Fruit fly (Drosophila melanogaster): ENCODE data around the gene dysf.

dysf gene

DNA sequence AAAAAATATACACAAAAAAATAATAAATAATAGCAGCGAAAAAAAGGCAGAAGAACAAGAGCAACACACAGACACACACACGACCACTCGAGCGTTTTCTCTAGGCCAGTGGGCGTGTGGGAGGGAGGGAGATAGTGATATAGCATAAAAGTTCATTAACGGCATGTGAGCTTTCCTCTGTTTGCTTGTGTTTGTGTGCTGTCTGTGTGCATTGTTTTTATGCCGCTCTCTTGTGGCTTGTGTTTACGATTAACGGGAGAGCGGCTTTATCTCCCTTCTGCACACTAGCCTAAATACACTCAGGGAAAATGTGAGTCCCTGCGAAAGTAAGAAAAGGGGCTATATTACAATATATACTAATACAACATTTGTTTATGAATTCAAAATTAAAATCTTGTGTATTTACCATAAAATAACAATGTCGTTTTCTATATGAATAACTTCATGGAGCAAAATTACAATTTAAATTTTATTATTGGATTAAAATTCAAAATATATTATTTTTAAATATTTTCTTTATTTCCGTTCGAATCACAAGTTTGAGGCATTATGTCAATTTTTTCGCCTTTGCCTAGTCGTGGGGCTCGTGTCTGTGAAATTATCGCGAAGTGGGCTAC lies 19.1 kb upstream of the dysf start (continued):
- no peak for TF ChIP-seq fd85E (GFP tag; optimal IDR thresholded peaks at IDR 0.05)
- no peak for TF ChIP-seq CG10669 (GFP tag; optimal IDR thresholded peaks at IDR 0.05)
- TF ChIP-seq CG4318 (GFP tag; optimal IDR thresholded peaks at IDR 0.05), result peak; percentile 26
- TF ChIP-seq Lpt (GFP tag; optimal IDR thresholded peaks at IDR 0.05), result no peak
- TF ChIP-seq dac (GFP tag; optimal IDR thresholded peaks at IDR 0.05), result no peak
- no peak for TF ChIP-seq Sox102F (GFP tag; optimal IDR thresholded peaks at IDR 0.05)
- TF ChIP-seq Smox (GFP tag; optimal IDR thresholded peaks at IDR 0.05), result no peak
- peak; percentile 8 for TF ChIP-seq CG3919 (GFP tag; optimal IDR thresholded peaks at IDR 0.05)
- no peak for TF ChIP-seq CG11902 (GFP tag; optimal IDR thresholded peaks at IDR 0.05)
- TF ChIP-seq CG3032 (tag; optimal IDR thresholded peaks at IDR 0.05), result peak; percentile 28
- peak; percentile 23 for TF ChIP-seq Eip78C (GFP tag)
- no peak for TF ChIP-seq lz (GFP tag; optimal IDR thresholded peaks at IDR 0.05)
- TF ChIP-seq CG10631 (GFP tag; optimal IDR thresholded peaks at IDR 0.05), result no peak
- no peak for TF ChIP-seq Blimp-1 (GFP tag; optimal IDR thresholded peaks at IDR 0.05)
- TF ChIP-seq CG8632 (GFP tag; optimal IDR thresholded peaks at IDR 0.05), result no peak
- TF ChIP-seq CG11762 (GFP tag; optimal IDR thresholded peaks at IDR 0.05; ENCODE audit: insufficient read depth), result no peak
- TF ChIP-seq fd59A (GFP tag; optimal IDR thresholded peaks at IDR 0.05), result no peak
- TF ChIP-seq Ets96B (tag; optimal IDR thresholded peaks at IDR 0.05), result peak; percentile 29
- peak; percentile 22 for TF ChIP-seq CG1621 (tag; optimal IDR thresholded peaks at IDR 0.05)
- TF ChIP-seq fkh (GFP tag; optimal IDR thresholded peaks at IDR 0.05), result peak; percentile 40
- no peak for TF ChIP-seq Ets21C (GFP tag; optimal IDR thresholded peaks at IDR 0.05)
- TF ChIP-seq Sox14 (GFP tag; optimal IDR thresholded peaks at IDR 0.05), result peak; percentile 25
- TF ChIP-seq CG7368 (GFP tag; optimal IDR thresholded peaks at IDR 0.05), result no peak
- no peak for TF ChIP-seq Eip93F (GFP tag; optimal IDR thresholded peaks at IDR 0.05)
- TF ChIP-seq eg (GFP tag; IDR thresholded peaks at IDR 0.05), result peak; percentile 60
- no peak for TF ChIP-seq pdm3 (GFP tag; optimal IDR thresholded peaks at IDR 0.05)
- TF ChIP-seq CG31627 (GFP tag; optimal IDR thresholded peaks at IDR 0.05), result no peak
- TF ChIP-seq net (GFP tag; optimal IDR thresholded peaks at IDR 0.05), result no peak
- no peak for TF ChIP-seq CG6792 (GFP tag; optimal IDR thresholded peaks at IDR 0.05)
- TF ChIP-seq CG16779 (tag; optimal IDR thresholded peaks at IDR 0.05), result peak; percentile 49
- TF ChIP-seq Hr39 (GFP tag; optimal IDR thresholded peaks at IDR 0.05), result no peak
- peak; percentile 38 for TF ChIP-seq CG11294 (GFP tag; IDR thresholded peaks at IDR 0.05)

DNA sequence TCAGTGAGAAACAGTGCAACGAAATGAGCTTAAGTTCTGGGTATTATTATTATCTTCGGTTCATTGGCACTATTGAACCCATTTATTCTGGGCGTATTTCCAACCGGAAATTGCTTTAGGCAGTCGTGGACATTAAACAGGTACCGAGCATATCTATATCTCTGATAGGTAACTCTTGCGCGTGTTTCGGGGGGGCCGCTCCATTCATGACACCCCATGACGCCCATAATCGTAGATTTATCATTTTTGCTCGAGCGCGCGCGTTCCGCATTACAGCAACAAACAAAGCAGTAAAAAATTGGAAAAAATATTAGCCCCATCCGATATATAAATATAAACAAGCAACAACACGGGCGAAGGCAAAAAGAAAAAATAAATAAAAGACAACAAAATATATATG lies 9.9 kb upstream of the dysf start:
- TF ChIP-seq ss (GFP tag; optimal IDR thresholded peaks at IDR 0.05), result no peak
- no peak for TF ChIP-seq Lpt (GFP tag; optimal IDR thresholded peaks at IDR 0.05)
- TF ChIP-seq Met (GFP tag; optimal IDR thresholded peaks at IDR 0.05), result peak; percentile 5
- no peak for TF ChIP-seq CG6792 (GFP tag; optimal IDR thresholded peaks at IDR 0.05)
- TF ChIP-seq fkh (GFP tag; optimal IDR thresholded peaks at IDR 0.05), result peak; percentile 31
- TF ChIP-seq eg (GFP tag; IDR thresholded peaks at IDR 0.05), result 0 out of 3 replicates have a peak, but pooled peaks have one; percentile 13
- TF ChIP-seq Eip78C (GFP tag), result peak; percentile 42
- peak; percentile 44 for TF ChIP-seq svp (GFP tag)

DNA sequence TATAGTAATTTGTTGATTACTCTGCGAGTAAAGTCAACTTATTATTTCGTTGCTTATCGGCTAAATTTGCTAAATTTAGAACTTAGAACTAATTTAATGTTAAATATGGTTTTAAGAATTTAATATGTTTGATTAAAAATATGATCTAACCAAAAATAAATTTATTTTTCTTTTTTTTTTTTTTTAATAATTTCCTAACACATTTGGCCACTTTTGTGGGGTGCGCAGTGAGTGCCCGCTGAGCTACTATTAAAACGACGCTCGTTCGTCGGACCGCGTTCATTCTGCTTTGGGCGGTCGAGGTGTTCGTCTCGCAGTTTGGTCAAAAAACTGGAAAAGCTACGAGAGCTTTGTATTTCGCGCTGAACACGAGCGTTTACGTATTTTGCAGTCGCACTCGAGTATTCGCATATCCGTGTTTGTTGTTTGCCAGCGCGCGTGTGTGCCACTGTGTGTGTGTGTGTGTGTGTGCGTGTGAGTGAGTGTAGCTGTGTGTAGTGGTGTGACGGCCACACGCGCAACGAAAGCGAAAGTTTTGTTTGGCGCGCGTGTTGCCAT lies 8.2 kb upstream of the dysf start, which contains the start of gene Cipc:
Cipc (plus strand) TSS at position 274 of the 558 bp plus-strand sequence.
- TF ChIP-seq Hr4 (GFP tag; optimal IDR thresholded peaks at IDR 0.05), result peak; percentile 36
- peak; percentile 81 for TF ChIP-seq achi (GFP tag; optimal IDR thresholded peaks at IDR 0.05)
- TF ChIP-seq pdm3 (GFP tag; optimal IDR thresholded peaks at IDR 0.05), result peak; percentile 29
- peak; percentile 30 for TF ChIP-seq spab (GFP tag; optimal IDR thresholded peaks at IDR 0.05)
- peak; percentile 27 for TF ChIP-seq Sox14 (GFP tag; optimal IDR thresholded peaks at IDR 0.05)
- peak; percentile 60 for TF ChIP-seq fd85E (GFP tag; optimal IDR thresholded peaks at IDR 0.05)
- TF ChIP-seq Gug (GFP tag; IDR thresholded peaks at IDR 0.05), result peak; percentile 35; the same call in 1 of the 2 replicates
- peak; percentile 76 for TF ChIP-seq Lpt (GFP tag; optimal IDR thresholded peaks at IDR 0.05)
- TF ChIP-seq CG7368 (GFP tag; optimal IDR thresholded peaks at IDR 0.05), result peak; percentile 66
- peak; percentile 54 for TF ChIP-seq acj6 (GFP tag; optimal IDR thresholded peaks at IDR 0.05)
- peak; percentile 74 for TF ChIP-seq CG11294 (GFP tag; IDR thresholded peaks at IDR 0.05)
- TF ChIP-seq Eip75B (GFP tag; optimal IDR thresholded peaks at IDR 0.05), result no peak
- peak; percentile 5 for TF ChIP-seq CG11902 (GFP tag; optimal IDR thresholded peaks at IDR 0.05)
- peak; percentile 28 for TF ChIP-seq Sox102F (GFP tag; optimal IDR thresholded peaks at IDR 0.05)
- no peak for TF ChIP-seq CG31627 (GFP tag; optimal IDR thresholded peaks at IDR 0.05)
- peak; percentile 43 for TF ChIP-seq CG3032 (tag; optimal IDR thresholded peaks at IDR 0.05)
- peak; percentile 61 for TF ChIP-seq CG11762 (GFP tag; optimal IDR thresholded peaks at IDR 0.05; ENCODE audit: insufficient read depth)
- peak; percentile 52 for TF ChIP-seq esn (GFP tag; optimal IDR thresholded peaks at IDR 0.05)
- TF ChIP-seq CG15336 (GFP tag; IDR thresholded peaks at IDR 0.05), result peak; percentile 71
- no peak for TF ChIP-seq Eip93F (GFP tag; optimal IDR thresholded peaks at IDR 0.05)
- TF ChIP-seq Blimp-1 (GFP tag; optimal IDR thresholded peaks at IDR 0.05), result peak; percentile 97
- peak; percentile 49 for TF ChIP-seq CG16779 (tag; optimal IDR thresholded peaks at IDR 0.05)
- no peak for TF ChIP-seq salr (GFP tag; optimal IDR thresholded peaks at IDR 0.05)
- TF ChIP-seq CG6808 (GFP tag; optimal IDR thresholded peaks at IDR 0.05), result peak; percentile 39
- peak; percentile 94 for TF ChIP-seq Eip78C (GFP tag)
- TF ChIP-seq Met (GFP tag; optimal IDR thresholded peaks at IDR 0.05), result no peak
